Worm (Caenorhabditis elegans): ENCODE results near the gene suox-1.

DNA sequence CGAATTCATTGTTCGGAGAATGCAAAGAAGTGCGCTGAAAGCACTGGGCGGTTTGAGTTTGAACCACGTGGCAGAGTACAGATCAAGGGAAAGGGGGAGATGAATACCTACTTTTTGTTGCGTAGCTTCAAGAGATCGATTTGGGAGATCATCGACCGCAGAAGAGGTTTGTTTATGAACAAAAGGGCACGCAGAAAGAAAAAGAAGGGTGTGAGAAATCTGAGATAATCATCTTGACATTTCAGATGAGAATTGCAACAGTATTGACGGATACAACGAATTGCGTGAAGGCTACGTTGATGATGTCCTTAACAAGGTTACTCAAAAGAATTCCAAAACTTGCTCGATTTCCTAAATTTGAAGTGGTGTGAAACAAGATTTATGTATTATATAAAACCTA, 12.1 kb upstream of the suox-1 start:
- TF ChIP-seq ama-1 (optimal IDR thresholded peaks at IDR 0.05) (no peak), flt-1 (GFP tag; IDR thresholded peaks at IDR 0.05) (no peak), pes-1 (GFP tag; IDR thresholded peaks at IDR 0.05) (no peak), hmbx-1 (tag; optimal IDR thresholded peaks at IDR 0.05) (no peak)
